Worm (Caenorhabditis elegans) whole organism, midembryonic: Measurements from ENCODE around the gene F54D10.7.

Source experiments
- T22C8.4 ChIP-seq: fragments of 200-800 bp; sonication (Bioruptor generic); IDR thresholded peaks from 2 replicates; pipeline ENCODE4 v1.3.6; 2022; ENCODE audit warnings: missing genetic modification characterization, missing compliant biosample characterization
- cog-1 ChIP-seq: sonication (generic microtip); optimal IDR thresholded peaks from 2 replicates; lab custom pipeline; 2016; ENCODE audit warnings: missing genetic modification characterization, missing compliant biosample characterization
- flt-1 ChIP-seq: fragments of 200-800 bp; sonication (Bioruptor generic); IDR thresholded peaks from 2 replicates; pipeline ENCODE4 v1.3.6; 2022; ENCODE audit warnings: missing genetic modification characterization, missing compliant biosample characterization
- klf-2 ChIP-seq: fragments of 200-800 bp; sonication (Bioruptor generic); conservative IDR thresholded peaks from 2 replicates; pipeline ENCODE4 v1.3.6; 2022; ENCODE audit warnings: missing genetic modification reagents, missing genetic modification characterization, missing compliant biosample characterization

DNA sequence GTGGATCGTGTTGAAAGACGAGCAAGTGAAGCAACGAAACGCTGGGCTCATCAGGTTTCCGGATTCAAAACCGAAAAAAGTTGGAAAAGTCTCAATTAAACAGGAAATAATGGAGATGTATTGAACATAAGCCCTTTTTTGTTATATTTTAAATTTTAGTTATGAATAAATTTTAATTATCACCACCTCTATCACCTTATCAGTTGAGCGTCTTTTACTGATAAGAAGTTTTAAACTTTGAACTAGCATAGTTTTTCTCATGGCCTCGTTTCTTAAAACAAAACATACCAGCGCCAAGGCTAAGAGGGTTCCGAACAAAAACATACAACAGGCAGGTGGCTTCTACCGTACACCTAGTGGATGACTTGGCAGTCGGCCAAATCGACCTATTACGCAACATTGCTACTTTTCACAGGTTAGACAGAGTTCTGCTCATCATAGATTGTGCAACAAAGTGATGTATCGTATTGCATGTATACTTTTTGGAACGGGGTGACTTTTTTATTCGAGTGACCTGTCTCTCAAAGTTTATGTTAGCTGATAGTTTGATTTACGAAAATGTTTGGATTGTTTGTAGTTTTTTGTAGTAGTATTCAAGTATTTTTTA is 32.6 kb downstream of the F54D10.7 start:
- TF ChIP-seq cog-1 = no peak
- no peak for TF ChIP-seq flt-1 (GFP tag; lab: Robert Waterston, UW)
- TF ChIP-seq klf-2 (GFP tag; lab: Robert Waterston, UW) = no peak
- TF ChIP-seq T22C8.4 (GFP tag; lab: Robert Waterston, UW) = no peak
